Fruit fly (Drosophila melanogaster): ENCODE results near the gene Wnt5.
A peak's percentile ranks its signal among the peaks of the same experiment; 100 is the strongest.

The Wnt5 gene

DNA sequence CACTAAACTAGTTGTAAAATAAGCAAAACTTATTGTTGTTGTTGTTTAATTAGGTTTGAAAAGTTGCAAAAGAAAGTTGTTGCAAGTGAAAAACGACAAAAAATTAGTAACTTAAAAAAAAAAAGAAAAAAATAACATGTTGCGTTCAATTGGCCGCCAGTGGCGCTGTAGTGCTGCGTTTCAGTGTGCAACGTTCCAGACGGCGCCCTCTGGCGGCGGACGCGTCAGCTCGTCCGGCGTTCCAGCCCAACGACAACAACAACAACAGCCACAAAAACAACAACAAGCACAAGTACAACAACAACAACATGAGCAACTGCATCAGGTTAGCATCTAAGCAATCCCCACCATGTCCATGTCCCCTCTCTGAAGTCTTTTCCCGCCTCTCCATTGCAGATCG lies 12.2 kb upstream of the Wnt5 start (continued):
- TF ChIP-seq CG2199 (GFP tag; IDR thresholded peaks at IDR 0.05) (peak; percentile 83; the same call in 2 of the 3 replicates), Mad (GFP tag; optimal IDR thresholded peaks at IDR 0.05) (no peak), Eip74EF (GFP tag; optimal IDR thresholded peaks at IDR 0.05) (no peak), gfzf (GFP tag; optimal IDR thresholded peaks at IDR 0.05) (peak; percentile 5), Ssrp (tag; optimal IDR thresholded peaks at IDR 0.05) (peak; percentile 27), CG10321 (GFP tag; IDR thresholded peaks at IDR 0.05) (no peak), PHDP (tag; optimal IDR thresholded peaks at IDR 0.05) (no peak), Mrtf (GFP tag; IDR thresholded peaks at IDR 0.05) (peak; percentile 57; the same call in 1 of the 3 replicates), so (GFP tag; IDR thresholded peaks at IDR 0.05) (no peak), chif (GFP tag; optimal IDR thresholded peaks at IDR 0.05) (peak in 1 of 2 experiments; percentile 59), pita (GFP tag; optimal IDR thresholded peaks at IDR 0.05) (peak; percentile 16), CG34224 (GFP tag; IDR thresholded peaks at IDR 0.05; ENCODE audit: partially characterized antibody) (no peak), CG43689 (GFP tag; IDR thresholded peaks at IDR 0.05) (0 out of 2 replicates have a peak, but pooled peaks have one; percentile 28), Mes4 (GFP tag; optimal IDR thresholded peaks at IDR 0.05) (peak; percentile 10), CG12219 (GFP tag; optimal IDR thresholded peaks at IDR 0.05) (no peak), CG42726 (GFP tag; IDR thresholded peaks at IDR 0.05; ENCODE audit: partially characterized antibody) (peak; percentile 59), pb (GFP tag; optimal IDR thresholded peaks at IDR 0.05) (peak; percentile 7), HLHmδ (GFP tag; optimal IDR thresholded peaks at IDR 0.05) (peak; percentile 32), Ada2b (GFP tag; IDR thresholded peaks at IDR 0.05) (0 out of 2 replicates have a peak, but pooled peaks have one; percentile 22), CG14441 (GFP tag; IDR thresholded peaks at IDR 0.05) (0 out of 2 replicates have a peak, but pooled peaks have one; percentile 41), Spps (tag; optimal IDR thresholded peaks at IDR 0.05) (no peak), exex (tag; optimal IDR thresholded peaks at IDR 0.05) (no peak), CG10979 (tag; optimal IDR thresholded peaks at IDR 0.05) (peak; percentile 10), CG2678 (tag; optimal IDR thresholded peaks at IDR 0.05) (peak; percentile 8), Hsf (GFP tag; optimal IDR thresholded peaks at IDR 0.05) (peak; percentile 58), fd3F (GFP tag; optimal IDR thresholded peaks at IDR 0.05) (no peak), Hr51 (GFP tag; optimal IDR thresholded peaks at IDR 0.05) (peak in 1 of 2 experiments; percentile 53), tgo (GFP tag; IDR thresholded peaks at IDR 0.05) (0 out of 3 replicates have a peak, but pooled peaks have one; percentile 29), Rfx (GFP tag; IDR thresholded peaks at IDR 0.05) (peak; percentile 53), CG8281 (tag; optimal IDR thresholded peaks at IDR 0.05) (no peak), Dbx (GFP tag; IDR thresholded peaks at IDR 0.05) (0 out of 3 replicates have a peak, but pooled peaks have one; percentile 18), CG17186 (GFP tag; optimal IDR thresholded peaks at IDR 0.05) (no peak), tin (GFP tag; optimal IDR thresholded peaks at IDR 0.05) (peak; percentile 29), lmd (GFP tag; IDR thresholded peaks at IDR 0.05) (peak; percentile 48; the same call in 1 of the 2 replicates), CG9817 (tag; optimal IDR thresholded peaks at IDR 0.05) (no peak), croc (GFP tag; conservative IDR thresholded peaks at IDR 0.05) (0 out of 3 replicates have a peak, but pooled peaks have one; percentile 16), pfk (GFP tag; optimal IDR thresholded peaks at IDR 0.05) (peak; percentile 85), CG2116 (GFP tag; optimal IDR thresholded peaks at IDR 0.05) (peak; percentile 11), CG11695 (GFP tag; IDR thresholded peaks at IDR 0.05) (0 out of 3 replicates have a peak, but pooled peaks have one; percentile 11), dpn (GFP tag; optimal IDR thresholded peaks at IDR 0.05) (peak; percentile 23 to 47), Xbp1 (GFP tag; optimal IDR thresholded peaks at IDR 0.05) (peak; percentile 57), z (GFP tag; IDR thresholded peaks at IDR 0.05) (0 out of 3 replicates have a peak, but pooled peaks have one; percentile 39), bsh (GFP tag; optimal IDR thresholded peaks at IDR 0.05) (peak in 1 of 2 experiments; percentile 43), Oli (tag; optimal IDR thresholded peaks at IDR 0.05) (peak; percentile 18), h (optimal IDR thresholded peaks at IDR 0.05) (no peak), CG11247 (GFP tag; IDR thresholded peaks at IDR 0.05) (no peak; the same call in 1 of the 2 replicates), klu (GFP tag; IDR thresholded peaks at IDR 0.05) (no peak), unpg (GFP tag; optimal IDR thresholded peaks at IDR 0.05) (peak; percentile 29), knrl (GFP tag; IDR thresholded peaks at IDR 0.05; ENCODE audit: partially characterized antibody) (peak; percentile 33; the same call in 1 of the 3 replicates)

All from whole organism, embryonic.